Worm (Caenorhabditis elegans) whole organism, midembryonic: Measurements from ENCODE around the gene ZK430.5.

Experiments
- T22C8.4 ChIP-seq: fragments of 200-800 bp; sonication (Bioruptor generic); IDR thresholded peaks from 2 replicates; pipeline ENCODE4 v1.3.6; 2022; ENCODE audit warnings: missing genetic modification characterization, missing compliant biosample characterization
- cog-1 ChIP-seq: sonication (generic microtip); optimal IDR thresholded peaks from 2 replicates; lab custom pipeline; 2016; ENCODE audit warnings: missing genetic modification characterization, missing compliant biosample characterization
- flt-1 ChIP-seq: fragments of 200-800 bp; sonication (Bioruptor generic); IDR thresholded peaks from 2 replicates; pipeline ENCODE4 v1.3.6; 2022; ENCODE audit warnings: missing genetic modification characterization, missing compliant biosample characterization
- klf-2 ChIP-seq: fragments of 200-800 bp; sonication (Bioruptor generic); conservative IDR thresholded peaks from 2 replicates; pipeline ENCODE4 v1.3.6; 2022; ENCODE audit warnings: missing genetic modification reagents, missing genetic modification characterization, missing compliant biosample characterization
- med-1 ChIP-seq: sonication (generic microtip); optimal IDR thresholded peaks from 2 replicates; lab custom pipeline; 2017; ENCODE audit warnings: missing genetic modification characterization, mild to moderate bottlenecking, missing compliant biosample characterization, antibody characterized with exemption, missing genetic modification reagents; ENCODE audit not compliant: insufficient read depth
- ref-1 ChIP-seq: fragments of 200-800 bp; sonication (Bioruptor generic); conservative IDR thresholded peaks from 2 replicates; pipeline ENCODE4 v1.3.6; 2022; ENCODE audit warnings: missing genetic modification reagents, missing genetic modification characterization, missing compliant biosample characterization
- tab-1 ChIP-seq: fragments of 200-800 bp; sonication (Bioruptor generic); IDR thresholded peaks from 2 replicates; pipeline ENCODE4 v1.3.6; 2022; ENCODE audit warnings: missing genetic modification characterization, missing compliant biosample characterization
- ztf-23 ChIP-seq: fragments of 200-800 bp; sonication (Bioruptor generic); IDR thresholded peaks from 2 replicates; pipeline ENCODE4 v1.3.6; 2022; ENCODE audit warnings: missing genetic modification reagents, missing genetic modification characterization, missing compliant biosample characterization
- ztf-29 ChIP-seq: fragments of 200-800 bp; sonication (Bioruptor generic); IDR thresholded peaks from 2 replicates; pipeline ENCODE4 v1.3.6; 2022; ENCODE audit warnings: missing genetic modification reagents, missing genetic modification characterization, missing compliant biosample characterization

DNA sequence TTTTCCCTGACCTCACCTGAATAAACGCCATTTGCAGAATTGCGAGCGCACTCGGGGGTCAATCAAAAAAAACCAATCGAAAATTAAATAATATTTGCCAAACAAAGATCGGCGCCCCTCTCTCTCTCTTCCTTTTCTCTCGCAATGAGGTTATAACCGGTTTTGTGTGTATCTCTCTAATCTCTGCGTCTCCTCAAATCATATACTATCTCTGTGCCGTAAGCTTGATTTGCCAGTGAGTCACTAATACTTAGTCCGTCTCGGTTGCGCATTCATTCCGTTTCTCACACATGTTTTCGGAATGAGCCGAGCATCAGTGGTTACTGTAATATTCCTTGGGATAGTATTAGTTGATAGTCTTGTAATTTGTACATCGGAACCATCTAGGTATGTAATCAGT lies 43.4 kb upstream of the ZK430.5 start:
- TF ChIP-seq klf-2: no peak
- TF ChIP-seq med-1 (GFP tag; lab: Kevin White, UChicago): no peak
- no peak for TF ChIP-seq T22C8.4 (GFP tag; lab: Robert Waterston, UW)
- no peak for TF ChIP-seq ztf-29
- TF ChIP-seq tab-1 (GFP tag; lab: Robert Waterston, UW): no peak
- no peak for TF ChIP-seq ztf-23
- TF ChIP-seq cog-1 (tag; lab: Kevin White, UChicago): no peak
- no peak for TF ChIP-seq flt-1 (GFP tag; lab: Robert Waterston, UW)
- TF ChIP-seq ref-1 (GFP tag; lab: Robert Waterston, UW): no peak
